Worm (Caenorhabditis elegans) whole organism, L1 larva: Measurements from ENCODE around the gene clec-50.
A peak's percentile ranks its signal among the peaks of the same experiment; 100 is the strongest.

Experiments
- C04F5.9 ChIP-seq: sonication (generic microtip); optimal IDR thresholded peaks from 2 replicates; lab custom pipeline; 2016; ENCODE audit warnings: missing genetic modification characterization, missing compliant biosample characterization
- C34B4.2 ChIP-seq: sonication (generic microtip); optimal IDR thresholded peaks from 2 replicates; lab custom pipeline; 2017; ENCODE audit warnings: mild to moderate bottlenecking, missing genetic modification characterization, missing compliant biosample characterization
- Y116A8C.19 ChIP-seq: sonication (generic microtip); optimal IDR thresholded peaks from 2 replicates; lab custom pipeline; 2016; ENCODE audit warnings: missing compliant biosample characterization, missing genetic modification characterization, borderline replicate concordance
- alr-1 ChIP-seq: fragments of 200-800 bp; sonication (Bioruptor generic); optimal IDR thresholded peaks from 2 replicates; lab custom pipeline; 2018; ENCODE audit warnings: borderline replicate concordance, mild to moderate bottlenecking, missing genetic modification characterization, missing compliant biosample characterization
- ama-1 ChIP-seq: fragments of 150-350 bp; optimal IDR thresholded peaks from 2 replicates; lab custom pipeline; 2014
- blmp-1 ChIP-seq: fragments of 150-350 bp; optimal IDR thresholded peaks from 2 replicates; lab custom pipeline; 2014; ENCODE audit warnings: missing biosample characterization, missing genetic modification characterization
- ceh-8 ChIP-seq: fragments of 200-800 bp; sonication (Bioruptor generic); optimal IDR thresholded peaks from 2 replicates; lab custom pipeline; 2018; ENCODE audit warnings: mild to moderate bottlenecking, missing genetic modification characterization, moderate library complexity, missing compliant biosample characterization
- ceh-88 ChIP-seq: fragments of 200-800 bp; sonication (Bioruptor generic); IDR thresholded peaks from 2 replicates; pipeline ENCODE4 v1.3.6; 2022; ENCODE audit warnings: missing genetic modification characterization, missing compliant biosample characterization
- ceh-90 ChIP-seq: sonication (generic microtip); optimal IDR thresholded peaks from 2 replicates; lab custom pipeline; 2016; ENCODE audit warnings: missing genetic modification characterization, missing compliant biosample characterization
- dsc-1 ChIP-seq: sonication (generic microtip); optimal IDR thresholded peaks from 2 replicates; lab custom pipeline; 2016; ENCODE audit warnings: mild to moderate bottlenecking, missing genetic modification characterization, missing compliant biosample characterization
- egl-27 ChIP-seq, 2 experiments: fragments of 150-350 bp in 1 of 2; sonication (generic microtip); optimal IDR thresholded peaks; 3 replicates each; lab custom pipeline; 2017 to 2018; ENCODE audit warnings: missing biosample characterization in 2 of 2, missing genetic modification characterization in 2 of 2, missing genetic modification reagents in 2 of 2
- elt-3 ChIP-seq, 6 experiments: fragments of 150-350 bp in 1 of 6; sonication (generic microtip); optimal IDR thresholded peaks; 2 replicates each; lab custom pipeline; 2017 to 2018; ENCODE audit warnings: missing biosample characterization in 6 of 6, missing genetic modification characterization in 6 of 6, inconsistent platforms in 1 of 6
- ets-5 ChIP-seq: fragments of 200-800 bp; sonication (Bioruptor generic); IDR thresholded peaks from 2 replicates; pipeline ENCODE4 v1.3.6; 2022; ENCODE audit warnings: missing genetic modification characterization, missing compliant biosample characterization
- fkh-4 ChIP-seq: sonication (generic microtip); optimal IDR thresholded peaks from 2 replicates; lab custom pipeline; 2016; ENCODE audit warnings: missing compliant biosample characterization, missing genetic modification characterization, borderline replicate concordance
- fkh-8 ChIP-seq: sonication (generic microtip); optimal IDR thresholded peaks from 2 replicates; lab custom pipeline; 2016; ENCODE audit warnings: mild to moderate bottlenecking, missing genetic modification characterization, missing compliant biosample characterization
- grh-1 ChIP-seq: fragments of 200-800 bp; sonication (Bioruptor generic); IDR thresholded peaks from 2 replicates; pipeline ENCODE4 v1.3.6; 2022; ENCODE audit warnings: missing genetic modification reagents, missing genetic modification characterization, missing compliant biosample characterization
- hlh-4 ChIP-seq: sonication (generic microtip); optimal IDR thresholded peaks from 2 replicates; lab custom pipeline; 2016; ENCODE audit warnings: mild to moderate bottlenecking, missing genetic modification characterization, missing compliant biosample characterization
- irx-1 ChIP-seq: sonication (generic microtip); optimal IDR thresholded peaks from 2 replicates; lab custom pipeline; 2016; ENCODE audit warnings: missing genetic modification characterization, missing compliant biosample characterization
- jun-1 ChIP-seq: fragments of 150-350 bp; optimal IDR thresholded peaks from 2 replicates; lab custom pipeline; 2014; ENCODE audit warnings: missing biosample characterization, missing genetic modification reagents, missing genetic modification characterization
- lin-39 ChIP-seq: fragments of 150-350 bp; optimal IDR thresholded peaks from 2 replicates; lab custom pipeline; 2014; ENCODE audit warnings: missing biosample characterization, missing genetic modification reagents, missing genetic modification characterization
- mab-9 ChIP-seq: fragments of 200-800 bp; sonication (Bioruptor generic); IDR thresholded peaks from 2 replicates; pipeline ENCODE4 v1.3.6; 2022; ENCODE audit warnings: missing genetic modification reagents, missing genetic modification characterization, missing compliant biosample characterization
- mdl-1 ChIP-seq, 2 experiments: fragments of 150-350 bp; optimal IDR thresholded peaks; 2 replicates each; lab custom pipeline; 2014 to 2017; ENCODE audit warnings: missing biosample characterization in 2 of 2, missing genetic modification characterization in 2 of 2, inconsistent platforms in 1 of 2
- mep-1 ChIP-seq: fragments of 150-350 bp; optimal IDR thresholded peaks from 2 replicates; lab custom pipeline; 2014; ENCODE audit warnings: missing biosample characterization, missing genetic modification characterization
- nhr-12 ChIP-seq: sonication (generic microtip); optimal IDR thresholded peaks from 2 replicates; lab custom pipeline; 2017; ENCODE audit warnings: missing biosample characterization, missing genetic modification characterization
- nhr-20 ChIP-seq: sonication (generic microtip); optimal IDR thresholded peaks from 2 replicates; lab custom pipeline; 2016; ENCODE audit warnings: mild to moderate bottlenecking, missing genetic modification characterization, missing compliant biosample characterization
- nhr-84 ChIP-seq: sonication (generic microtip); optimal IDR thresholded peaks from 2 replicates; lab custom pipeline; 2017; ENCODE audit warnings: missing biosample characterization, missing genetic modification characterization
- nhr-85 ChIP-seq: sonication (generic microtip); peaks from one replicate; lab custom pipeline; 2016; ENCODE audit warnings: missing genetic modification characterization, inconsistent platforms, missing compliant biosample characterization
- nhr-90 ChIP-seq: sonication (generic microtip); optimal IDR thresholded peaks from 2 replicates; lab custom pipeline; 2016; ENCODE audit warnings: mild to moderate bottlenecking, missing genetic modification characterization, missing compliant biosample characterization; ENCODE audit not compliant: poor library complexity
- pqm-1 ChIP-seq: sonication (generic microtip); optimal IDR thresholded peaks from 3 replicates; lab custom pipeline; 2017; ENCODE audit warnings: missing biosample characterization, missing genetic modification characterization
- snu-23 ChIP-seq: sonication (generic microtip); optimal IDR thresholded peaks from 2 replicates; lab custom pipeline; 2016; ENCODE audit warnings: missing genetic modification characterization, missing compliant biosample characterization
- sptf-1 ChIP-seq: fragments of 150-350 bp; optimal IDR thresholded peaks from 2 replicates; lab custom pipeline; 2014; ENCODE audit warnings: missing biosample characterization, missing genetic modification characterization
- unc-30 ChIP-seq: sonication (generic microtip); optimal IDR thresholded peaks from 2 replicates; lab custom pipeline; 2017; ENCODE audit warnings: missing biosample characterization, missing genetic modification characterization
- unc-98 ChIP-seq: fragments of 200-800 bp; sonication (Bioruptor generic); IDR thresholded peaks from 2 replicates; pipeline ENCODE4 v1.3.6; 2022; ENCODE audit warnings: missing genetic modification characterization, missing compliant biosample characterization
- vab-15 ChIP-seq: sonication (generic microtip); optimal IDR thresholded peaks from 2 replicates; lab custom pipeline; 2017; ENCODE audit warnings: missing genotype, mild to moderate bottlenecking, missing genetic modification characterization, missing compliant biosample characterization
- ztf-11 ChIP-seq, 2 experiments: sonication (generic microtip); optimal IDR thresholded peaks; 2 replicates each; lab custom pipeline; 2016 to 2017; ENCODE audit warnings: missing genetic modification characterization in 2 of 2, missing biosample characterization in 1 of 2, missing compliant biosample characterization in 1 of 2
- ztf-4 ChIP-seq: fragments of 150-350 bp; optimal IDR thresholded peaks from 2 replicates; lab custom pipeline; 2014; ENCODE audit warnings: missing biosample characterization, missing genetic modification characterization

Gene clec-50

DNA sequence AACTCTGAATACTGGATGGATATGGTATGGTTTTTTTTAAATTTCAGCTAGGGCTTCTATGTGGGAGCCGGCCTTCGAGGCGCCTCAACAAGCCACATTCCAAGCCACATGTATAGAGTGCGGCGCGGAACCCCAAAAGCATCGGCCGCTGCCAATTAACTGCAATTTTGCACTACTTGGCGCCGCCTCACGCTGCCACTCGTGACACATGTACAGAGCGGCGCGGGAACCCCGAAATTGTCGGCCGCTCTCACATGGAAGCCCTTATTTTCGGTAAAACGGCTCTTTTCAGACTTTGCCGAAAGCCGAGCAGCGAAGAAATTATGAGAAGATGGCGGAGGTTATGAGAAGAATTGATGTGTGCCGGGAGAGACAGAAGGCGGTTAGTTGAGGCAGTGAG lies 11.4 kb downstream of the clec-50 start:
- TF ChIP-seq fkh-8 (tag; lab: Kevin White, UChicago) (no peak), C04F5.9 (tag; lab: Kevin White, UChicago) (no peak), ama-1 (lab: Kevin White, UChicago) (no peak), elt-3 (tag; optimal IDR thresholded peaks at IDR 0.05; lab: Kevin White, UChicago) (no peak), nhr-85 (tag; lab: Kevin White, UChicago) (peak; percentile 11)

ce11 chrV:19743305-19743704 lies 11.9 kb downstream of the clec-50 start, which contains the start of gene W04E12.4:
Gene W04E12.4, plus strand, starts transcription at chrV:19743605.
- TF ChIP-seq blmp-1, result no peak
- TF ChIP-seq ztf-11 (tag; optimal IDR thresholded peaks at IDR 0.05; lab: Kevin White, UChicago), result no peak
- no peak for TF ChIP-seq nhr-90 (tag; lab: Kevin White, UChicago)
- TF ChIP-seq jun-1, result no peak
- TF ChIP-seq unc-98 (GFP tag; lab: Robert Waterston, UW), result no peak
- no peak for TF ChIP-seq irx-1
- no peak for TF ChIP-seq sptf-1 (tag; lab: Kevin White, UChicago)
- TF ChIP-seq ceh-88, result no peak
- TF ChIP-seq pqm-1, result no peak
- TF ChIP-seq Y116A8C.19 (tag; lab: Kevin White, UChicago), result no peak
- TF ChIP-seq ceh-90 (tag; lab: Kevin White, UChicago), result no peak
- TF ChIP-seq ets-5 (GFP tag; lab: Robert Waterston, UW), result no peak
- no peak for TF ChIP-seq nhr-85 (tag; lab: Kevin White, UChicago)
- TF ChIP-seq snu-23, result no peak
- no peak for TF ChIP-seq unc-30
- TF ChIP-seq, all 84 proteins: peak for 0

ce11 chrV:19741651-19742050 lies 13.5 kb downstream of the clec-50 start, which contains the start of gene W04E12.3:
Gene W04E12.3, plus strand, starts transcription at chrV:19741951.
- TF ChIP-seq mab-9 (GFP tag; lab: Robert Waterston, UW) (no peak), mdl-1 (tag; optimal IDR thresholded peaks at IDR 0.05; lab: Kevin White, UChicago) (no peak), lin-39 (tag; lab: Kevin White, UChicago) (no peak), grh-1 (GFP tag; lab: Robert Waterston, UW) (no peak), elt-3 (tag; optimal IDR thresholded peaks at IDR 0.05; lab: Kevin White, UChicago) (no peak), fkh-8 (tag; lab: Kevin White, UChicago) (no peak)

DNA sequence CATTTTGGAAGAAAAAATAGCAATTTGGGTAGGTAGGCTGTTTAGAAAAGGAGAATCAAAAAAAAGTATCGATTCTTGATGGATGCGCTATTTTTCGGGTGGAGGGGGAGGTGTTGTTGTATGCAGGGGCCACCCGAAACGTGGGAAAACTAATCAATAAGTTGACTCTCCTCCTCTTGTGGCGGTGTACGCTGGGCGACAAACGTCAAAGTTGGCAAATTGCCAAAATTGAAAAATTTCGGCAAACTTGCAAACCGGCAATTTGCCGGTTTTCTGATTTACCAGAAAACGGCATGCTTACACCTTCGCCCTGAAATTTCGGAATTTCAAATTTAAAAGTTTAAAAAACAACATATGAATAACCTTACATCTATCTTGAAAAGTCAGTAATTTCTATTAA lies 14.1 kb downstream of the clec-50 start, which contains the start of gene W04E12.2:
Gene W04E12.2, minus strand, starts transcription at position 101 of the 400 bp plus-strand sequence.
- no peak for TF ChIP-seq hlh-4 (tag; lab: Kevin White, UChicago)
- TF ChIP-seq mep-1 (tag; lab: Kevin White, UChicago), result no peak
- TF ChIP-seq C34B4.2 (tag; lab: Kevin White, UChicago), result no peak
- TF ChIP-seq nhr-84 (tag; lab: Kevin White, UChicago), result no peak
- TF ChIP-seq alr-1, result no peak
- no peak for TF ChIP-seq ets-5 (GFP tag; lab: Robert Waterston, UW)
- no peak for TF ChIP-seq dsc-1 (tag; lab: Kevin White, UChicago)
- no peak for TF ChIP-seq ztf-4 (tag; lab: Kevin White, UChicago)
- no peak for TF ChIP-seq nhr-20
- TF ChIP-seq, all 84 proteins: peak for 0

DNA sequence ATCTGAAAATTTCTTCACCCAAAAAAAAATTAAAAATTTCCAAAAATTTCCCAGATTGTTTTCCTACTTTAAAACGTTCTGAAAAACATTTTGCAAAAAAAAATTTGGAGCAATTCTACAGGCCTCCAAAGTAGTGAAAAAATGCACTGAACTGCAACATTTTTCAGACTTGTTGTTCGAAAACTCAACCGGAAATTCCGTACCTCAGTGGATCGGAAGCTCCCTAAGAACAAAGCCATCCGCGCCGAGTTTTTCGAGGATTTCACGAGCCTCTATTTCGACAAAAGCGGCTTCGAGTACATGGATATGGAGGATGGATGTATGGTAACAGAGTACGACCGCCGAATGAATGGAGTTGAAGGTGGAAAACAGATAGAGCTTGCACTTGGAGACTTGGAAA lies 17.1 kb downstream of the clec-50 start, which contains the start of gene fbxa-131:
Gene fbxa-131, plus strand, starts transcription at position 301 of the 400 bp plus-strand sequence.
- TF ChIP-seq vab-15 (tag; lab: Kevin White, UChicago) (no peak), fkh-4 (tag; lab: Kevin White, UChicago) (no peak), egl-27 (tag; optimal IDR thresholded peaks at IDR 0.05; lab: Kevin White, UChicago) (no peak), ceh-8 (no peak), nhr-12 (tag; lab: Kevin White, UChicago) (no peak)
